Fruit fly (Drosophila melanogaster) whole organism, embryonic: ENCODE results near the gene fit.

ENCODE experiments used
- CrebB ChIP-seq: fragments of 200-800 bp; sonication (Bioruptor generic); optimal IDR thresholded peaks from 3 replicates; lab custom pipeline; 2018; ENCODE audit warnings: missing biosample characterization, mild to moderate bottlenecking, missing genetic modification characterization
- H2.0 ChIP-seq: fragments of 200-800 bp; sonication (Bioruptor generic); IDR thresholded peaks from 2 replicates; pipeline ENCODE4 v1.3.6; 2022; ENCODE audit warnings: missing biosample characterization, missing genetic modification characterization
- NFAT ChIP-seq: fragments of 200-800 bp; sonication (Bioruptor generic); IDR thresholded peaks from 2 replicates; pipeline ENCODE4 v1.3.6; 2022; ENCODE audit warnings: missing biosample characterization, missing genetic modification characterization
- hb ChIP-seq: fragments of 200-800 bp; sonication (Bioruptor generic); IDR thresholded peaks from 3 replicates; pipeline ENCODE4 v1.3.6; 2022; ENCODE audit warnings: missing biosample characterization, missing genetic modification characterization; ENCODE audit not compliant: partially characterized antibody
- toy ChIP-seq: fragments of 200-800 bp; sonication (Bioruptor generic); IDR thresholded peaks from 2 replicates; pipeline ENCODE4 v1.3.6; 2022; ENCODE audit warnings: missing biosample characterization, missing genetic modification characterization

DNA sequence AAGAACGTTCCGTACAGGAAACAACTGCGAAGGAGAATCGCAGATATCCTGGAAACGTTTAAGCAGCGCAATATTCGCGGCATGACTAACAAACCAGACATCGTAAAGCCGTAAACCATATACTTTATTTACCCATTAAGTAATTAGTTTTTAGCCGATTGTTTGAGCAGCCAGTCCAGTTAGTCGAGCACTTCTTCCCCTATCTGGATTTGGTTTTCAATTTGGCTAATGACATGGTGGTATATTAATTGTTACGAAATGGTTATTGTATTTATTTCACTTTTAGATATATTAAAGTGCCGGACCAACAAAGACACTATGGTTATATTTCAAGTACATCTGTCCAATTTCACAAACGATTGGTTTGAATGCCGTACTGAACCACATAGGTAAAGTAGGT is 40.6 kb downstream of the fit start, which contains the start of gene Gr93b:
- no peak for TF ChIP-seq NFAT (GFP tag; lab: Robert Waterston, UW)
- no peak for TF ChIP-seq toy (GFP tag; lab: Robert Waterston, UW)
- no peak for TF ChIP-seq hb
- TF ChIP-seq CrebB (tag; lab: Kevin White, UChicago), result no peak
- TF ChIP-seq H2.0, result no peak
